Fruit fly (Drosophila melanogaster) whole organism, adult: ENCODE measurements around the gene glec.
A peak's percentile ranks its signal among the peaks of the same experiment; 100 is the strongest.

Experiments
- CG11617 ChIP-seq: fragments of 200-800 bp; sonication (Bioruptor generic); optimal IDR thresholded peaks from 2 replicates; lab custom pipeline; 2017; ENCODE audit warnings: mild to moderate bottlenecking, missing biosample characterization, missing genetic modification reagents, missing genetic modification characterization
- CG12768 ChIP-seq: fragments of 200-800 bp; sonication (Bioruptor generic); optimal IDR thresholded peaks from 2 replicates; lab custom pipeline; 2017; ENCODE audit warnings: missing biosample characterization, missing genetic modification characterization, mild to moderate bottlenecking, moderate library complexity, missing genetic modification reagents
- CG14711 ChIP-seq: fragments of 200-800 bp; sonication (Bioruptor generic); optimal IDR thresholded peaks from 2 replicates; lab custom pipeline; 2018; ENCODE audit warnings: missing biosample characterization, mild to moderate bottlenecking, missing genetic modification characterization, moderate library complexity
- CG1620 ChIP-seq: fragments of 200-800 bp; sonication (Bioruptor generic); optimal IDR thresholded peaks from 2 replicates; lab custom pipeline; 2016; ENCODE audit warnings: missing biosample characterization, missing genetic modification characterization
- CG33017 ChIP-seq: fragments of 200-800 bp; sonication (Bioruptor generic); optimal IDR thresholded peaks from 2 replicates; lab custom pipeline; 2018; ENCODE audit warnings: missing biosample characterization, mild to moderate bottlenecking, missing genetic modification characterization, moderate library complexity
- CG5204 ChIP-seq: fragments of 200-800 bp; sonication (Bioruptor generic); optimal IDR thresholded peaks from 2 replicates; lab custom pipeline; 2016; ENCODE audit warnings: missing biosample characterization, missing genetic modification characterization
- CG7045 ChIP-seq: fragments of 200-800 bp; sonication (Bioruptor generic); optimal IDR thresholded peaks from 2 replicates; lab custom pipeline; 2017; ENCODE audit warnings: missing biosample characterization, mild to moderate bottlenecking, missing genetic modification characterization
- CG7101 ChIP-seq: fragments of 200-800 bp; sonication (Bioruptor generic); optimal IDR thresholded peaks from 2 replicates; lab custom pipeline; 2018; ENCODE audit warnings: missing biosample characterization, mild to moderate bottlenecking, missing genetic modification characterization, moderate library complexity
- Clk ChIP-seq: fragments of 200-800 bp; sonication (Bioruptor generic); optimal IDR thresholded peaks from 2 replicates; lab custom pipeline; 2017; ENCODE audit warnings: missing biosample characterization, missing genetic modification characterization
- Crg-1 ChIP-seq: fragments of 200-800 bp; sonication (Bioruptor generic); optimal IDR thresholded peaks from 2 replicates; lab custom pipeline; 2016; ENCODE audit warnings: missing biosample characterization, missing genetic modification characterization
- Hr96 ChIP-seq: fragments of 200-800 bp; sonication (Bioruptor generic); optimal IDR thresholded peaks from 2 replicates; lab custom pipeline; 2016; ENCODE audit warnings: missing biosample characterization, missing genetic modification characterization
- Mnt ChIP-seq: fragments of 200-800 bp; sonication (Bioruptor generic); optimal IDR thresholded peaks from 2 replicates; lab custom pipeline; 2016; ENCODE audit warnings: missing biosample characterization, mild to moderate bottlenecking, missing genetic modification characterization
- bab1 ChIP-seq: fragments of 200-800 bp; sonication (Bioruptor generic); optimal IDR thresholded peaks from 3 replicates; lab custom pipeline; 2019; ENCODE audit warnings: missing biosample characterization, mild to moderate bottlenecking, missing genetic modification characterization, moderate library complexity
- cic ChIP-seq: fragments of 200-800 bp; sonication (Bioruptor generic); optimal IDR thresholded peaks from 2 replicates; lab custom pipeline; 2017; ENCODE audit warnings: missing biosample characterization, mild to moderate bottlenecking, missing genetic modification characterization, moderate library complexity
- cnc ChIP-seq, 2 experiments: fragments of >200 bp; optimal IDR thresholded peaks; 2 replicates each; lab custom pipeline; 2017
- kay ChIP-seq: fragments of 200-800 bp; sonication (Bioruptor generic); peaks from one replicate; lab custom pipeline; 2016; ENCODE audit warnings: missing biosample characterization, missing genetic modification characterization, borderline replicate concordance
- ovo ChIP-seq: fragments of 200-800 bp; sonication (Bioruptor generic); optimal IDR thresholded peaks from 2 replicates; lab custom pipeline; 2016; ENCODE audit warnings: missing biosample characterization, missing genetic modification characterization
- pad ChIP-seq: fragments of 200-800 bp; sonication (Bioruptor generic); optimal IDR thresholded peaks from 3 replicates; lab custom pipeline; 2017; ENCODE audit warnings: missing biosample characterization, missing genetic modification characterization, mild to moderate bottlenecking, moderate library complexity, missing genetic modification reagents
- tj ChIP-seq: fragments of 200-800 bp; sonication (Bioruptor generic); optimal IDR thresholded peaks from 3 replicates; lab custom pipeline; 2017; ENCODE audit warnings: missing biosample characterization, mild to moderate bottlenecking, missing genetic modification characterization, moderate library complexity
- toe ChIP-seq: fragments of 200-800 bp; sonication (Bioruptor generic); optimal IDR thresholded peaks from 2 replicates; lab custom pipeline; 2016; ENCODE audit warnings: missing biosample characterization, missing genetic modification characterization

Gene glec

DNA sequence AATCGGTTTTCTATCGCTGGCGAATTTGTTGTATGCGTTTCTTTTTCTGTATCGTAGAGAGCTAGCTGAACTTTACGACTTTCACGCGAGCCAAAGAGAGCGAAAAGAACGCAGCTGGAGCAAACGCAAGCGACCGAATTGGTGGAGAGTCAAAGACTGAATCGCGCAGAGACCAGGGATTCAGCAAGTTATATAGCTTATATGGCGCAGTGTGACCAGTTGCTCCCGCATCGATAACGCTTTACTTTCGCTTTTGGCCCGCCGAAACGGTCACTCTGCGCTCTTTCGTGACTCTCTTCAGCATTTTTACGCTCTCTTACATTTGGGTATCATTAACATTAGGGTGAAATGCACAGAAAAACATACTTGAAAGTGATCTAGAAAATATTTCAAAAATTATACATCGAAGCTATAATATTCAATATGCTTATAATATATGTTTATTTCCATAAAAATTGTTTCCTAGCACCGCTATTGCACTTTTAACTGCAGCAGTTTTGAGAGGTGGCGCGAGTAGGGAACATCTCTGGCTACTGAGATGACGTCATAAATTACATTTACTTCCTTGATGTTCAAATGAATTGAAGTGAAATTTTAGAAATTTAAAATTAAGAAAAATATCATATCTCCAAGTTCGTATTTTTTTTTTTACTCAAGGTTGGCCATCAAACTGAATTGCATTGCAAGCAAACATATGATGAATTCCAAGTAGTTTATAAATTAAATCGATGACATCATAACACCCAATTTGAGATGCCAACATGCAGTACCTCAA is at the start of gene glec:
TSS of gene glec (minus strand) at position 169 of the 775 bp plus-strand sequence.
- TF ChIP-seq CG12768 (GFP tag; lab: Kevin White, UChicago), result peak; percentile 1
- TF ChIP-seq Crg-1 (GFP tag; lab: Kevin White, UChicago), result no peak
- TF ChIP-seq pad, result no peak
- TF ChIP-seq CG33017 (tag; lab: Kevin White, UChicago), result peak; percentile 47
- peak; percentile 47 for TF ChIP-seq tj (GFP tag; lab: Kevin White, UChicago)
- peak; percentile 68 for TF ChIP-seq CG5204 (GFP tag; lab: Kevin White, UChicago)
- peak; percentile 49 for TF ChIP-seq bab1 (GFP tag; lab: Kevin White, UChicago)
- TF ChIP-seq toe (GFP tag; lab: Kevin White, UChicago), result peak; percentile 55
- peak; percentile 2 for TF ChIP-seq CG14711 (tag; lab: Kevin White, UChicago)
- no peak for TF ChIP-seq Clk (GFP tag; lab: Kevin White, UChicago)
- TF ChIP-seq Mnt (GFP tag; lab: Kevin White, UChicago), result peak; percentile 49
- TF ChIP-seq CG11617 (GFP tag; lab: Kevin White, UChicago), result peak; percentile 50
- peak; percentile 86 for TF ChIP-seq kay
- TF ChIP-seq ovo, result peak; percentile 28
- peak; percentile 54 for TF ChIP-seq Hr96 (GFP tag; lab: Kevin White, UChicago)
- TF ChIP-seq CG1620 (GFP tag; lab: Kevin White, UChicago), result peak; percentile 59
- TF ChIP-seq CG7045 (GFP tag; lab: Kevin White, UChicago), result no peak
- TF ChIP-seq CG7101 (tag; lab: Kevin White, UChicago), result peak; percentile 13
- no peak for TF ChIP-seq cnc (optimal IDR thresholded peaks at IDR 0.05; lab: Kevin White, UChicago)
- peak; percentile 42 for TF ChIP-seq cic

DNA sequence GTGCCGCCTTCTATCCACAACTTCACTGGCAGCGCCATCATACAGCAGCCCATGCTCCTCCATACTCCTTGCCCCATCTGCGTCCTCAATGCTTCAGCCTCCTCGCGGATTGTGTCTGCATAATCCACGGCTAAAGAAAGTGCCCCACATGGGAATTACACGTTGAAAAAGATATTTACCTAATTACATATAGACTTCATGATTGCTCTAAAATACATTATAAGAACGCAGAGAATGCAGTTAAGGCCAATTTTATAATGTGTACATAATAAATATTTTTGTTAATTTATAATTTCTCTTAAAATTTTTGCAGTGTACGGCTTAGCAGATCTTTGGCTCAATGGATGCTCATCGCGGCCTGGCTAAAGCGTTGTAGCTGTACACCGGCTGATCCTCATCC is 49.5 kb upstream of the glec start:
- TF ChIP-seq CG14711 (tag; lab: Kevin White, UChicago) (no peak), ovo (no peak), kay (no peak)

DNA sequence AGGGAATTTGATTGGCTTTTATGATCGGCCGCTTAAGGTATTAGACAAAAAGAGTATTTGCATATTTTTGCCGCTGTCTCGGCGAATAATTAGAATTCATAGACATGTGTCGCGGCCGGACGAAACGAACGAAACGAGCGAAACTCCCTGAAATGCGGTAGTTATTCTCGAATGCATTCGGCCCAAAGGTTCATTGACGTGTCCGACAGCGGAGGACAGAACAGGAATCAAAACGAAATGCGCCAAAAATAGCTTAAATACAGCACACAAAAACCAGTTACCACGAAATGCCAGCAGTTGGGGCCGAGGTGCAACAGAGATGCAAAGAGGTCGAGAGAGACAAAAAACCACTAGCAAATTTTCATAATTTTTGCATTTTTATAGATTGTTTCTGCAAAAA is 48.3 kb upstream of the glec start:
- TF ChIP-seq cnc (optimal IDR thresholded peaks at IDR 0.05; lab: Kevin White, UChicago), result no peak
- no peak for TF ChIP-seq CG14711 (tag; lab: Kevin White, UChicago)
- no peak for TF ChIP-seq CG5204 (GFP tag; lab: Kevin White, UChicago)
- no peak for TF ChIP-seq tj (GFP tag; lab: Kevin White, UChicago)
- no peak for TF ChIP-seq Hr96 (GFP tag; lab: Kevin White, UChicago)
- TF ChIP-seq CG1620 (GFP tag; lab: Kevin White, UChicago), result no peak
- no peak for TF ChIP-seq CG7101 (tag; lab: Kevin White, UChicago)
- TF ChIP-seq bab1 (GFP tag; lab: Kevin White, UChicago), result no peak
- TF ChIP-seq CG11617 (GFP tag; lab: Kevin White, UChicago), result no peak
- TF ChIP-seq kay, result no peak
- TF ChIP-seq cic, result no peak
- TF ChIP-seq Mnt (GFP tag; lab: Kevin White, UChicago), result no peak
- no peak for TF ChIP-seq pad
- no peak for TF ChIP-seq ovo
- no peak for TF ChIP-seq Clk (GFP tag; lab: Kevin White, UChicago)
- TF ChIP-seq toe (GFP tag; lab: Kevin White, UChicago), result no peak
- TF ChIP-seq Crg-1 (GFP tag; lab: Kevin White, UChicago), result no peak
- TF ChIP-seq CG12768 (GFP tag; lab: Kevin White, UChicago), result no peak
- TF ChIP-seq CG33017 (tag; lab: Kevin White, UChicago), result no peak
- TF ChIP-seq CG7045 (GFP tag; lab: Kevin White, UChicago), result no peak

DNA sequence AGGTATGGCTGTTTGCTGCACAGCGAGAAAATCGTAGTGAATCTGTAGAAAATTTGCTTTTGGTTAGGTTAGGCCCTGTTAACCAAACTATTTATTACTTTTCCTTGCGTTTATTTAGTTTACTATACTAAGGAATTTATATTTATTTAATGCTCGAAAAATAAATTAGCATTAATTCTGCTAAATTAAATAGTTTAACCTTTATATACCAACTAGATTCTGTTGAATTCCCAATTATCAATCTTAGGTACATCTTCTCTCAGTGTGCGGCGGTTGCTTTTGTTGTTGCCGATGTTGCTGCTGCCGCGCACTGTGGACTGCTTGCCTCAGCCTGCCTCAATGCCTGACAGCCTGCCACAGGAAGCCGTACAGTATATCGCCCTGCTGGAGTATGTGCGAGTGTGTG is 43.1 kb upstream of the glec start:
- TF ChIP-seq CG11617 (GFP tag; lab: Kevin White, UChicago) (no peak), tj (GFP tag; lab: Kevin White, UChicago) (no peak), Clk (GFP tag; lab: Kevin White, UChicago) (no peak), CG14711 (tag; lab: Kevin White, UChicago) (no peak), bab1 (GFP tag; lab: Kevin White, UChicago) (no peak), toe (GFP tag; lab: Kevin White, UChicago) (no peak), ovo (no peak), CG7045 (GFP tag; lab: Kevin White, UChicago) (no peak), CG33017 (tag; lab: Kevin White, UChicago) (no peak), kay (no peak), Mnt (GFP tag; lab: Kevin White, UChicago) (no peak)

DNA sequence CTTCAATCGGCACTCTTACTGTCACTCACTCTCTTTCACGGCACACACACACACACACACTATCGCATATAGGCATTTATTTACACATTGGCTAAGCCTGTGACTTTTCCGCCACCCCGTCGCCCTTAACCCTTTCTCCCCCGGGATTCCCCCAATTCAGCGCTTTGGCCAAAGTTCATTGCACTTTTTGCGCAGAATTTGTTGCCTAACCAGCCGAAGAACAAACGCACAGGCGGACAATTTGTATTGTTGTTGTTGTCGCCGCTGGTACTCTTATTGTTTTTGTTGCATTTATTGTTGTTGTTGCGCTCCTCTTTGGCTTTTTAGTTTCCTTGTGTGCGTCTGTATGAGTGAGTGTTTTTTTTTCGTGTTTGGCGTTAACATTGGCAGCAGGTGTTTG is 42.7 kb upstream of the glec start:
- TF ChIP-seq Mnt (GFP tag; lab: Kevin White, UChicago), result no peak

DNA sequence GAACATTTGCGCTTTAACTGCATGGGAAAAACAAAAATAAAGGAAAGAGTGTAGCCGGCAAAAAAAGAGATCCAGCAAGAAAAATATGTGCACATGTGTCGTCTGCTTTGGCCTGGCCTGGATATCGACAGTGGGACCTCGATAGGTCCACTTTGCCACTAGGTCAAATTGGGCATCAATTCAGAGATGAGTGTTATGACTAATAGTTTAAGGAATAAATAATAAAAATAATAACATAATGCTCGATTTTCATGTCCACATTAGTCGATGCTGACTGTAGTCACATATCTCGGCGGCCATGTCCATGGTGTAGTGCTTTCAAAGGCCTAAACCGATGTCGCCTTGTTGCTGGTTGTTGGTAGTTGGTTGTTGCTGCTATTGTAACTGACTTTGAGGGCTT is 41.5 kb upstream of the glec start:
- TF ChIP-seq CG11617 (GFP tag; lab: Kevin White, UChicago) (no peak), CG7101 (tag; lab: Kevin White, UChicago) (peak; percentile 61), cnc (optimal IDR thresholded peaks at IDR 0.05; lab: Kevin White, UChicago) (no peak), Crg-1 (GFP tag; lab: Kevin White, UChicago) (no peak), tj (GFP tag; lab: Kevin White, UChicago) (peak; percentile 76), pad (peak; percentile 12), CG14711 (tag; lab: Kevin White, UChicago) (peak; percentile 44), bab1 (GFP tag; lab: Kevin White, UChicago) (peak; percentile 52), Hr96 (GFP tag; lab: Kevin White, UChicago) (peak; percentile 44), CG33017 (tag; lab: Kevin White, UChicago) (no peak)
